5 worm cellular contexts compared by ENCODE assay signal in the genomic region with DNA sequence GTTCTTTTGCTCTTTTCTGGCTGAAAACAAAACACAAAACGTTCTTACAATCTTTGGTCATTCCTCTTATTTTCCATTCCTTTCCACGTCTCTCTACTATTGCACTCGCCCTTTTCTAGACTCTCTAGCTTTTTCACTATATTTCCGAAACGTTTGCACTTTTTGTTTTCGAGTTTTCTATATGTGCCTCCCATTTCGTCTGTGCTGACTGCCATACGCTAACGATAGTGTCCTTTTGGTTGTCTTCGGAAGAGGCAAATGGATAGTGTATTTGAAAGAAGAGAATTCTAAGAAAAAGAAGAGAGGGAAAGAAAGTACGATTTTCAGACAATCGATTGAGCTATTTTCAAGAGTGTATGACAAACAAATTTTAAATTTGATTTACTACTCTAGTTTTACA.
TF ChIP-seq lines count a peak whose summit lies in the region.

No protein-coding gene starts in this region.

TF ChIP-seq in whole organism, L1 larva, 84 proteins besides CTCF, POLR2A, EP300 and RAD21:
- TF ChIP-seq irx-1 (tag; optimal IDR thresholded peaks at IDR 0.05; lab: Kevin White, UChicago) (no peak), ceh-82 (tag; optimal IDR thresholded peaks at IDR 0.05; lab: Kevin White, UChicago) (peak in 1 of 3 experiments; percentile 22), nhr-237 (tag; optimal IDR thresholded peaks at IDR 0.05; lab: Kevin White, UChicago) (no peak), elt-2 (tag; optimal IDR thresholded peaks at IDR 0.05; lab: Kevin White, UChicago) (peak; percentile 39), blmp-1 (tag; optimal IDR thresholded peaks at IDR 0.05; lab: Kevin White, UChicago) (no peak), snu-23 (GFP tag; optimal IDR thresholded peaks at IDR 0.05; lab: Kevin White, UChicago) (peak; percentile 8), lsy-2 (tag; optimal IDR thresholded peaks at IDR 0.05; lab: Kevin White, UChicago) (peak in 1 of 2 experiments; percentile 11), rnt-1 (tag; optimal IDR thresholded peaks at IDR 0.05; lab: Kevin White, UChicago) (peak; percentile 3), lin-35 (GFP tag; optimal IDR thresholded peaks at IDR 0.05; lab: Kevin White, UChicago) (peak in 1 of 2 experiments; percentile 26), nhr-71 (tag; optimal IDR thresholded peaks at IDR 0.05; lab: Kevin White, UChicago) (peak; percentile 37), lin-14 (GFP tag; optimal IDR thresholded peaks at IDR 0.05; lab: Kevin White, UChicago) (peak; percentile 64), mep-1 (tag; optimal IDR thresholded peaks at IDR 0.05; lab: Kevin White, UChicago) (peak; percentile 14)

TF ChIP-seq in whole organism, L2 larva, 48 proteins besides CTCF, POLR2A, EP300 and RAD21:
- TF ChIP-seq C34F6.9 (tag; optimal IDR thresholded peaks at IDR 0.05; lab: Kevin White, UChicago) = peak; percentile 35
- no peak for TF ChIP-seq nhr-10 (tag; optimal IDR thresholded peaks at IDR 0.05; lab: Kevin White, UChicago)
- TF ChIP-seq fos-1 (tag; optimal IDR thresholded peaks at IDR 0.05; lab: Kevin White, UChicago) = peak; percentile 81
- TF ChIP-seq alr-1 (tag; optimal IDR thresholded peaks at IDR 0.05; lab: Kevin White, UChicago) = no peak
- TF ChIP-seq unc-55 (GFP tag; optimal IDR thresholded peaks at IDR 0.05; lab: Kevin White, UChicago) = peak; percentile 9
- TF ChIP-seq F13H6.1 (tag; optimal IDR thresholded peaks at IDR 0.05; lab: Kevin White, UChicago) = peak; percentile 36
- TF ChIP-seq nhr-12 (tag; optimal IDR thresholded peaks at IDR 0.05; lab: Kevin White, UChicago) = no peak
- TF ChIP-seq mab-5 (tag; optimal IDR thresholded peaks at IDR 0.05; lab: Kevin White, UChicago) = no peak
- peak; percentile 47 for TF ChIP-seq nhr-129 (tag; optimal IDR thresholded peaks at IDR 0.05; lab: Kevin White, UChicago)
- no peak for TF ChIP-seq unc-39 (tag; optimal IDR thresholded peaks at IDR 0.05; lab: Kevin White, UChicago)
- TF ChIP-seq crh-2 (tag; optimal IDR thresholded peaks at IDR 0.05; lab: Kevin White, UChicago) = peak; percentile 78
- TF ChIP-seq sma-9 (GFP tag; optimal IDR thresholded peaks at IDR 0.05; lab: Kevin White, UChicago) = peak; percentile 70
- no peak for TF ChIP-seq sma-9 (tag; optimal IDR thresholded peaks at IDR 0.05; lab: Kevin White, UChicago)
- peak; percentile 32 for TF ChIP-seq skn-1 (tag; optimal IDR thresholded peaks at IDR 0.05; lab: Kevin White, UChicago)
- peak in 1 of 2 experiments; percentile 34 for TF ChIP-seq lsy-2 (tag; optimal IDR thresholded peaks at IDR 0.05; lab: Kevin White, UChicago)
- TF ChIP-seq unc-62 (GFP tag; optimal IDR thresholded peaks at IDR 0.05; lab: Kevin White, UChicago) = no peak
- peak; percentile 57 for TF ChIP-seq zag-1 (tag; optimal IDR thresholded peaks at IDR 0.05; lab: Kevin White, UChicago)
- TF ChIP-seq sem-4 (tag; optimal IDR thresholded peaks at IDR 0.05; lab: Kevin White, UChicago) = no peak

TF ChIP-seq in whole organism, L3 larva, 47 proteins besides CTCF, POLR2A, EP300 and RAD21:
- peak; percentile 2 for TF ChIP-seq skn-1 (tag; optimal IDR thresholded peaks at IDR 0.05; lab: Kevin White, UChicago)
- TF ChIP-seq ceh-28 (tag; optimal IDR thresholded peaks at IDR 0.05; lab: Kevin White, UChicago) = peak; percentile 26
- peak; percentile 1 for TF ChIP-seq lin-39 (tag; optimal IDR thresholded peaks at IDR 0.05; lab: Kevin White, UChicago)
- peak; percentile 29 for TF ChIP-seq hmg-11 (tag; optimal IDR thresholded peaks at IDR 0.05; lab: Kevin White, UChicago)
- no peak for TF ChIP-seq ceh-9 (tag; optimal IDR thresholded peaks at IDR 0.05; lab: Kevin White, UChicago)
- TF ChIP-seq elt-2 (tag; optimal IDR thresholded peaks at IDR 0.05; lab: Kevin White, UChicago) = peak; percentile 60
- no peak for TF ChIP-seq mdl-1 (tag; optimal IDR thresholded peaks at IDR 0.05; lab: Kevin White, UChicago)
- TF ChIP-seq pqm-1 (tag; optimal IDR thresholded peaks at IDR 0.05; lab: Kevin White, UChicago) = peak; percentile 77
- peak; percentile 66 for TF ChIP-seq pha-4 (tag; optimal IDR thresholded peaks at IDR 0.05; lab: Kevin White, UChicago)
- TF ChIP-seq ceh-16 (tag; optimal IDR thresholded peaks at IDR 0.05; lab: Kevin White, UChicago) = no peak
- TF ChIP-seq ZK546.5 (tag; optimal IDR thresholded peaks at IDR 0.05; lab: Kevin White, UChicago) = no peak
- peak; percentile 18 for TF ChIP-seq lin-15B (tag; optimal IDR thresholded peaks at IDR 0.05; lab: Kevin White, UChicago)
- peak; percentile 57 for TF ChIP-seq nfya-1 (tag; optimal IDR thresholded peaks at IDR 0.05; lab: Kevin White, UChicago; ENCODE audit: insufficient read depth)
TF ChIP-seq in whole organism, L3 larva: peak in this region for 9.

TF ChIP-seq in whole organism, L4 larva, 104 proteins besides CTCF, POLR2A, EP300 and RAD21:
- TF ChIP-seq mes-2 (tag; optimal IDR thresholded peaks at IDR 0.05; lab: Kevin White, UChicago; ENCODE audit: poor library complexity, severe bottlenecking) = peak; percentile 9
- TF ChIP-seq daf-16 (GFP tag; optimal IDR thresholded peaks at IDR 0.05; lab: Kevin White, UChicago) = no peak
- TF ChIP-seq daf-16 (tag; optimal IDR thresholded peaks at IDR 0.05; lab: Kevin White, UChicago) = peak; percentile 85
- peak in 1 of 2 experiments; percentile 51 for TF ChIP-seq unc-62 (GFP tag; optimal IDR thresholded peaks at IDR 0.05 in 1 of 2; lab: Kevin White, UChicago)
- no peak for TF ChIP-seq unc-62 (tag; optimal IDR thresholded peaks at IDR 0.05; lab: Kevin White, UChicago)
- TF ChIP-seq ceh-44 (GFP tag; IDR thresholded peaks at IDR 0.05; lab: Robert Waterston, UW) = no peak
- peak in 1 of 2 experiments; percentile 44 for TF ChIP-seq mdl-1 (tag; optimal IDR thresholded peaks at IDR 0.05; lab: Kevin White, UChicago)
- peak; percentile 64 for TF ChIP-seq dve-1 (tag; optimal IDR thresholded peaks at IDR 0.05; lab: Kevin White, UChicago; ENCODE audit: insufficient read depth)
- TF ChIP-seq hlh-11 (tag; optimal IDR thresholded peaks at IDR 0.05; lab: Kevin White, UChicago) = peak; percentile 47
- peak in 1 of 2 experiments; percentile 19 for TF ChIP-seq lsy-2 (tag; optimal IDR thresholded peaks at IDR 0.05; lab: Kevin White, UChicago)
- TF ChIP-seq pqm-1 (tag; optimal IDR thresholded peaks at IDR 0.05; lab: Kevin White, UChicago) = peak; percentile 69
- peak; percentile 43 for TF ChIP-seq hlh-30 (tag; optimal IDR thresholded peaks at IDR 0.05; lab: Kevin White, UChicago; ENCODE audit: insufficient read depth)
- TF ChIP-seq mep-1 (tag; optimal IDR thresholded peaks at IDR 0.05; lab: Kevin White, UChicago) = peak; percentile 30
- no peak for TF ChIP-seq lin-29 (GFP tag; IDR thresholded peaks at IDR 0.05; lab: Robert Waterston, UW)
- TF ChIP-seq dmd-6 (GFP tag; IDR thresholded peaks at IDR 0.05; lab: Robert Waterston, UW) = peak; percentile 46; the same call in 1 of the 2 replicates
- TF ChIP-seq lin-15B (tag; optimal IDR thresholded peaks at IDR 0.05; lab: Kevin White, UChicago) = no peak
- TF ChIP-seq nhr-28 (tag; optimal IDR thresholded peaks at IDR 0.05; lab: Kevin White, UChicago) = peak; percentile 73

TF ChIP-seq in whole organism, young adult, 124 proteins besides CTCF, POLR2A, EP300 and RAD21:
- TF ChIP-seq egrh-3 (GFP tag; IDR thresholded peaks at IDR 0.05; lab: Robert Waterston, UW) (no peak), atf-7 (tag; optimal IDR thresholded peaks at IDR 0.05; lab: Kevin White, UChicago) (no peak), egl-44 (GFP tag; IDR thresholded peaks at IDR 0.05; lab: Robert Waterston, UW) (no peak), nfya-1 (tag; optimal IDR thresholded peaks at IDR 0.05; lab: Kevin White, UChicago; ENCODE audit: borderline replicate concordance, insufficient read depth) (no peak), ztf-28 (GFP tag; IDR thresholded peaks at IDR 0.05; lab: Robert Waterston, UW) (no peak), nhr-80 (tag; optimal IDR thresholded peaks at IDR 0.05; lab: Kevin White, UChicago) (peak; percentile 62), ceh-79 (tag; optimal IDR thresholded peaks at IDR 0.05; lab: Kevin White, UChicago) (no peak)
